Worm (Caenorhabditis elegans) whole organism, L1 larva: Measurements from ENCODE around the gene T26E4.9.

Experiments
- C04F5.9 ChIP-seq: sonication (generic microtip); optimal IDR thresholded peaks from 2 replicates; lab custom pipeline; 2016; ENCODE audit warnings: missing genetic modification characterization, missing compliant biosample characterization
- C16A3.4 ChIP-seq: fragments of 150-350 bp; optimal IDR thresholded peaks from 2 replicates; lab custom pipeline; 2014; ENCODE audit warnings: missing biosample characterization, missing genetic modification characterization
- C34B4.2 ChIP-seq: sonication (generic microtip); optimal IDR thresholded peaks from 2 replicates; lab custom pipeline; 2017; ENCODE audit warnings: mild to moderate bottlenecking, missing genetic modification characterization, missing compliant biosample characterization
- aha-1 ChIP-seq: fragments of 150-350 bp; optimal IDR thresholded peaks from 2 replicates; lab custom pipeline; 2014; ENCODE audit warnings: missing biosample characterization, missing genetic modification characterization
- aly-2 ChIP-seq: fragments of 150-350 bp; optimal IDR thresholded peaks from 2 replicates; lab custom pipeline; 2014; ENCODE audit warnings: missing biosample characterization, missing genetic modification characterization
- ceh-82 ChIP-seq, 3 experiments: fragments of 150-350 bp in 1 of 3; sonication (generic microtip) in 2 of 3; optimal IDR thresholded peaks; 2 replicates each; lab custom pipeline; 2014 to 2017; ENCODE audit warnings: missing biosample characterization in 3 of 3, missing genetic modification characterization in 3 of 3
- efl-1 ChIP-seq, 4 experiments: fragments of 150-350 bp; optimal IDR thresholded peaks in 3 of 4; peaks in 1 of 4; 1 replicate in 1 of 4; 2 replicates in 3 of 4; lab custom pipeline; 2014; ENCODE audit warnings: missing biosample characterization in 2 of 4, missing genetic modification characterization in 2 of 4, missing genetic modification reagents in 2 of 4
- efl-3 ChIP-seq: fragments of 200-800 bp; sonication (Bioruptor generic); optimal IDR thresholded peaks from 2 replicates; lab custom pipeline; 2018; ENCODE audit warnings: mild to moderate bottlenecking, missing genetic modification characterization, missing compliant biosample characterization
- egl-27 ChIP-seq, 2 experiments: fragments of 150-350 bp in 1 of 2; sonication (generic microtip); optimal IDR thresholded peaks; 3 replicates each; lab custom pipeline; 2017 to 2018; ENCODE audit warnings: missing biosample characterization in 2 of 2, missing genetic modification characterization in 2 of 2, missing genetic modification reagents in 2 of 2
- elt-2 ChIP-seq: sonication (generic microtip); optimal IDR thresholded peaks from 2 replicates; lab custom pipeline; 2016; ENCODE audit warnings: missing genetic modification characterization, mild to moderate bottlenecking, inconsistent platforms, missing compliant biosample characterization, missing genetic modification reagents
- elt-3 ChIP-seq, 6 experiments: fragments of 150-350 bp in 1 of 6; sonication (generic microtip); optimal IDR thresholded peaks; 2 replicates each; lab custom pipeline; 2017 to 2018; ENCODE audit warnings: missing biosample characterization in 6 of 6, missing genetic modification characterization in 6 of 6, inconsistent platforms in 1 of 6
- fkh-10 ChIP-seq: sonication (generic microtip); optimal IDR thresholded peaks from 2 replicates; lab custom pipeline; 2017; ENCODE audit warnings: missing biosample characterization, missing genetic modification reagents, missing genetic modification characterization
- fkh-8 ChIP-seq: sonication (generic microtip); optimal IDR thresholded peaks from 2 replicates; lab custom pipeline; 2016; ENCODE audit warnings: mild to moderate bottlenecking, missing genetic modification characterization, missing compliant biosample characterization
- fos-1 ChIP-seq: fragments of 150-350 bp; optimal IDR thresholded peaks from 2 replicates; lab custom pipeline; 2014; ENCODE audit warnings: missing biosample characterization, missing genetic modification characterization
- hlh-17 ChIP-seq: fragments of 200-800 bp; sonication (Bioruptor generic); optimal IDR thresholded peaks from 2 replicates; lab custom pipeline; 2018; ENCODE audit warnings: missing genetic modification characterization, mild to moderate bottlenecking, missing compliant biosample characterization, moderate library complexity, borderline replicate concordance
- jun-1 ChIP-seq: fragments of 150-350 bp; optimal IDR thresholded peaks from 2 replicates; lab custom pipeline; 2014; ENCODE audit warnings: missing biosample characterization, missing genetic modification reagents, missing genetic modification characterization
- lin-13 ChIP-seq: fragments of 150-350 bp; optimal IDR thresholded peaks from 2 replicates; lab custom pipeline; 2014; ENCODE audit warnings: missing biosample characterization, missing genetic modification reagents, missing genetic modification characterization
- lin-35 ChIP-seq, 2 experiments: fragments of 150-350 bp; optimal IDR thresholded peaks; 2 replicates each; lab custom pipeline; 2014; ENCODE audit warnings: missing biosample characterization in 2 of 2, missing genetic modification characterization in 2 of 2, missing genetic modification reagents in 2 of 2
- mdl-1 ChIP-seq, 2 experiments: fragments of 150-350 bp; optimal IDR thresholded peaks; 2 replicates each; lab custom pipeline; 2014 to 2017; ENCODE audit warnings: missing biosample characterization in 2 of 2, missing genetic modification characterization in 2 of 2, inconsistent platforms in 1 of 2
- mep-1 ChIP-seq: fragments of 150-350 bp; optimal IDR thresholded peaks from 2 replicates; lab custom pipeline; 2014; ENCODE audit warnings: missing biosample characterization, missing genetic modification characterization
- nhr-237 ChIP-seq: fragments of 150-350 bp; optimal IDR thresholded peaks from 2 replicates; lab custom pipeline; 2014; ENCODE audit warnings: missing biosample characterization, missing genetic modification characterization
- nhr-76 ChIP-seq: sonication (generic microtip); optimal IDR thresholded peaks from 2 replicates; lab custom pipeline; 2017; ENCODE audit warnings: missing biosample characterization, missing genetic modification characterization
- nhr-77 ChIP-seq: fragments of 150-350 bp; optimal IDR thresholded peaks from 2 replicates; lab custom pipeline; 2014; ENCODE audit warnings: missing biosample characterization, missing genetic modification characterization
- nhr-90 ChIP-seq: sonication (generic microtip); optimal IDR thresholded peaks from 2 replicates; lab custom pipeline; 2016; ENCODE audit warnings: mild to moderate bottlenecking, missing genetic modification characterization, missing compliant biosample characterization; ENCODE audit not compliant: poor library complexity
- sptf-1 ChIP-seq: fragments of 150-350 bp; optimal IDR thresholded peaks from 2 replicates; lab custom pipeline; 2014; ENCODE audit warnings: missing biosample characterization, missing genetic modification characterization
- sup-37 ChIP-seq: fragments of 200-800 bp; sonication (Bioruptor generic); optimal IDR thresholded peaks from 2 replicates; lab custom pipeline; 2018; ENCODE audit warnings: mild to moderate bottlenecking, missing genetic modification characterization, missing compliant biosample characterization
- tbx-2 ChIP-seq: sonication (generic microtip); optimal IDR thresholded peaks from 2 replicates; lab custom pipeline; 2016; ENCODE audit warnings: missing genetic modification characterization, missing compliant biosample characterization
- unc-130 ChIP-seq: fragments of 150-350 bp; optimal IDR thresholded peaks from 2 replicates; lab custom pipeline; 2017; ENCODE audit warnings: missing biosample characterization, missing genetic modification characterization, inconsistent platforms
- zag-1 ChIP-seq: fragments of 150-350 bp; optimal IDR thresholded peaks from 2 replicates; lab custom pipeline; 2014; ENCODE audit warnings: missing biosample characterization, missing genetic modification characterization
- ztf-4 ChIP-seq: fragments of 150-350 bp; optimal IDR thresholded peaks from 2 replicates; lab custom pipeline; 2014; ENCODE audit warnings: missing biosample characterization, missing genetic modification characterization

The T26E4.9 gene

DNA sequence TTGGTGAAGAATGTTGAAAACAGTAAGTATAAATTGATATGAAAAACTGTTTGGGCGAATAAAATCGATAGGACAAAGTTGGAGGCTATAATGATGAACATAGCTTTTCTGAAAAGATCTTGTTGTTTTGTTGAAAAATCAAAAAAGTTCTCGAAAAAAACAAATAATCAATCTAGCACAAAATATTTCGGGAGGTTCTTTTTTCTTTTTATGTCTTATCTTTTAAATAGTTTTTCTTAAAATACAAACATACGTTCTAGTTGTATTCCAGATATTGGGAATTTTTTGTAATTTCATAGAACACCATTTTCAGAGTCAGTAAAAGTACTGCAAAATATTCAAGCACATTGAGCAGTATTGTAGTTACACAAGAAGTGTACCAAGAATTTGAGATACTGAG lies 27.4 kb upstream of the T26E4.9 start, which contains the start of gene srbc-55:
Gene srbc-55, minus strand, starts transcription at position 101 of the 400 bp plus-strand sequence.
- no peak for TF ChIP-seq aha-1 (tag; lab: Kevin White, UChicago)
- TF ChIP-seq C34B4.2 (tag; lab: Kevin White, UChicago): no peak
- no peak for TF ChIP-seq mdl-1 (tag; optimal IDR thresholded peaks at IDR 0.05; lab: Kevin White, UChicago)
- TF ChIP-seq ztf-4 (tag; lab: Kevin White, UChicago): no peak
- no peak for TF ChIP-seq tbx-2 (tag; lab: Kevin White, UChicago)
- no peak for TF ChIP-seq nhr-90
- TF ChIP-seq elt-3 (tag; optimal IDR thresholded peaks at IDR 0.05; lab: Kevin White, UChicago): no peak
- TF ChIP-seq C16A3.4 (tag; lab: Kevin White, UChicago): no peak
- TF ChIP-seq elt-2 (tag; lab: Kevin White, UChicago): no peak
- TF ChIP-seq fkh-8: no peak
- no peak for TF ChIP-seq nhr-237 (tag; lab: Kevin White, UChicago)
- TF ChIP-seq jun-1: no peak
- no peak for TF ChIP-seq unc-130 (tag; lab: Kevin White, UChicago)
- TF ChIP-seq efl-3 (GFP tag; lab: Kevin White, UChicago): no peak
- no peak for TF ChIP-seq hlh-17 (GFP tag; lab: Kevin White, UChicago)
- no peak for TF ChIP-seq egl-27 (tag; optimal IDR thresholded peaks at IDR 0.05; lab: Kevin White, UChicago)
- TF ChIP-seq zag-1: no peak
- TF ChIP-seq ceh-82 (tag; optimal IDR thresholded peaks at IDR 0.05; lab: Kevin White, UChicago): no peak
- TF ChIP-seq fos-1 (tag; lab: Kevin White, UChicago): no peak
- TF ChIP-seq, all 84 proteins: peak for 0

DNA sequence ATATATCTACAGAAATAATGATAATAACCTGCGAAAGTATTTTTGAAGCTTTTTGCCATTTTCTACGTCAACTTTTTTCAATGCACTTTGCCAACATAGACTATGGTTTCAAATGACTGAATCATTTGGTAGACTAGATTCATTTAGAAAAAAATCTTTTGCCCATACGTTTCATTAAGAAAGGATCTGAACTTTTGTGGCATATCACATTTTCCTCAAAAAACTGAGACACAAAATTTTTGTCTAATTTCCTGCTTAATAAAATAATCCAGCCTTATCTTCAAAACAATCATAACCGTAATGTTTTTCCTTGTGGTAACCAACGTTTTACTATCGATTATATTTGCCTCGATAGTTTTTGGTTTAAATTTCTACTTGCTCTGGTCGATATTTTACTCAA lies 23.6 kb upstream of the T26E4.9 start, which contains the start of gene srbc-51:
Gene srbc-51, plus strand, starts transcription at position 301 of the 400 bp plus-strand sequence.
- TF ChIP-seq fkh-8: no peak
- no peak for TF ChIP-seq sup-37 (GFP tag; lab: Kevin White, UChicago)
- no peak for TF ChIP-seq jun-1
- TF ChIP-seq lin-35 (GFP tag; optimal IDR thresholded peaks at IDR 0.05; lab: Kevin White, UChicago): no peak

DNA sequence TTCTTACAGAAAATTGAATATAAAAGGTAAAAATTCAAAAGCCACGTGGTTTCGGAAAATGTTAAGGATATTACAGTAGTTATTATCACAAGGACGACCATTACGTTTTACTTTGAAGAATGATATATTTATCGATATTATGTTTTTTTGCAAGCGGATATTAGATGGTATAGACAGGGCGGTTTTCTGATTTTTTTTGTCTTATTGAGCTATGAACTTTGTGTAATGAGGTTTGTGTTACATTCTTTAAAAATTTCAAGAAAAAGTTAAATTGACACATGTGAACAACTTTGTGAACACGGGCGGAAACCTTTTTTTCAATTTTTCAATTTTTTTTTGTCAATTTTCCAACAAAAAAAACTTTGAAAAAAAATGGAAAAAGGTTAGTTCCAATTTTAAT lies 22.3 kb upstream of the T26E4.9 start, which contains the start of gene srbc-50:
Gene srbc-50, minus strand, starts transcription at position 101 of the 400 bp plus-strand sequence.
- no peak for TF ChIP-seq mep-1
- no peak for TF ChIP-seq aly-2 (tag; lab: Kevin White, UChicago)
- TF ChIP-seq sptf-1 (tag; lab: Kevin White, UChicago): no peak
- no peak for TF ChIP-seq nhr-76 (tag; lab: Kevin White, UChicago)
- TF ChIP-seq lin-13 (GFP tag; lab: Kevin White, UChicago): no peak
- TF ChIP-seq elt-2 (tag; lab: Kevin White, UChicago): no peak
- TF ChIP-seq, all 84 proteins: peak for 0

- TF ChIP-seq efl-1 (optimal IDR thresholded peaks at IDR 0.05; lab: Kevin White, UChicago) (no peak), efl-1 (GFP tag; optimal IDR thresholded peaks at IDR 0.05 in 1 of 2; lab: Kevin White, UChicago) (peak in 1 of 2 experiments; percentile 42), lin-13 (GFP tag; lab: Kevin White, UChicago) (no peak)
Observed at ce11 chrV:15821398-15821797, 18.9 kb upstream of the T26E4.9 start, which contains the start of gene srbc-49. srbc-49 (plus strand) TSS chrV:15821698.

DNA sequence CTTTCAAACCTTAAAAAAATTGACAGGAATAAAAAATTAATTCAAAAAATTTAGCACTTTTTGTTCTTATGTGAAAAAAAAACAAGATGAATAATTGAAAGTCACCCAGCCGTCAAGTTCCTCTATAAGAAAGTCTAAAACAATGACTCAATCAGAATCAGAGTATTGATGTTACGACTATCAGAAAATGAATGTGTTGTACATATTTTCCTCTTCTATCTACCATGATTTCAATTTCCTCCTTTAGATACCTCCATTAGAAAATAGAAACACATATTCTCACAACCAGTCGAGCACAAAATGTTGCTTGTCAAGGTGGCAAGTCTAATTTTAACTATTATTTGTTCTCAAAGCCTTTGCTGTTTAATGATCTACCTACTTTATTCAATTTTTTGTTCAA lies 17.5 kb upstream of the T26E4.9 start, which contains the start of gene srbc-48:
Gene srbc-48, plus strand, starts transcription at position 301 of the 400 bp plus-strand sequence.
- no peak for TF ChIP-seq fkh-10
- TF ChIP-seq fos-1 (tag; lab: Kevin White, UChicago): no peak
- no peak for TF ChIP-seq C04F5.9

DNA sequence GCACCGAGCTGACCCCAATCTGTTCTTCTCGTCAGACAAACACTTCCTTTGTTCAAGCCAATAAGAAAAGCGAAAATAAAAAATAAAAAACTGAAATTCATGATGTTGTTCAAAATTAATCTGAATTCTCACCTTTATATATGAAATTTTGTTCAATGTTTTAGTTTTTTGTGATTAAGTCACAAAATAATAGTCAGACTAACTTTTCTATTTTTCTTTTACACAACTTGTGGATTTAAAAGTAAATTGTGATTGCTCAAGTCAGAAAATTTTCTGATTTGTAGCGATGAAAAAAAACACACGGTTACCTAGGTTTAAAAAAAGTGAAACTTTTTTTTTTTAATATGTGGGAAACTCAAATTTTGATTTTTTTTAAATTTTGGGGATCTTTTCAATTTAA lies 15.2 kb upstream of the T26E4.9 start, which contains the start of gene abf-3:
Gene abf-3, minus strand, starts transcription at position 101 of the 400 bp plus-strand sequence.
- TF ChIP-seq elt-2 (tag; lab: Kevin White, UChicago): no peak
- TF ChIP-seq aha-1 (tag; lab: Kevin White, UChicago): no peak
- TF ChIP-seq nhr-77 (tag; lab: Kevin White, UChicago): no peak
